Worm (Caenorhabditis elegans): ENCODE data around the gene ZK262.2.
A peak's percentile ranks its signal among the peaks of the same experiment; 100 is the strongest.

The ZK262.2 gene

DNA sequence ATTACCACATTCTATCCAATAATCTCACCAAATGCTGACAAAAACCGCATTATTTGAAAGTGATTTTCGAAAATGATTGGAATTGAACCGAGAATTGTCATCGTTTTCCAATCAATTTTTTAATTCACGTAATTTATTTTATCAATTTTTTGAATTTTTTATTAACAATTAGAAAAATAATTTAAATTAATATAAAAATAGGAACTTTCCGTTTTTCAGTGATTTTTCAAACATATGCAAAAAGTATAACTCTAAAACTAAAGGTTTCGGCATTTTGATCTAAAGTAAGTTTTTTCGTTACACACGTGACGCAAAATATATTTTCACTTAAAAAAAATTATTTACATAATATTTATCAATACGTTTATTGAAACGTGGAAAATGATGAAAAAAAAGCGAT, 18.6 kb downstream of the ZK262.2 start, which contains the start of gene Y51A2B.6:
Gene Y51A2B.6 (minus strand): TSS at position 101 of the 400 bp plus-strand sequence.
- TF ChIP-seq lin-15B (tag; optimal IDR thresholded peaks at IDR 0.05) (no peak), Y48G9A.11 (GFP tag; IDR thresholded peaks at IDR 0.05) (no peak), nhr-10 (tag; optimal IDR thresholded peaks at IDR 0.05) (no peak)

DNA sequence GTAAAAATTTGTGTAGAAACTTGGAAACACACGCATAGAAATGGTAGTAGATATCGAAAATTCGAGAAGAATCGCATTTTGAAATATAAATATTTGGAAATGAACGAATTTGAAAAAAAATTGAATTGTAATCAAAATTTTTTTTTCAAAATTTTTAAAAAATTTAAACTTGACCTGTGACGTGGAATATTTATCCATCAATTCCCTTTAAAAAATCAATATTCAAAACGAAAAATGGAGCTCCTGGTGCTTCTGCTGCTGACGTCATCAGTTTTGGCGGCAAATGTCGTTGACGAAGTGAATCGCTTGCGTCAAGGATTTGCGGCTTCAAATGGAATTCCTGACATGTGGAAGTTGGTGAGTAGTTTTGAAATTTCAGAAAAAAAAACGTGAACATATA, 23.7 kb downstream of the ZK262.2 start, which contains the start of the genes Y51A2B.4 and Y51A2B.5:
Gene Y51A2B.4 (minus strand): TSS at position 101 of the 400 bp plus-strand sequence.
Gene Y51A2B.5 (plus strand): TSS at position 232 of the 400 bp plus-strand sequence.
- no peak for TF ChIP-seq daf-12 (tag; optimal IDR thresholded peaks at IDR 0.05)
- TF ChIP-seq dpl-1 (GFP tag; optimal IDR thresholded peaks at IDR 0.05), result no peak
- no peak for TF ChIP-seq zip-2 (tag; optimal IDR thresholded peaks at IDR 0.05)
- TF ChIP-seq nhr-10 (tag; optimal IDR thresholded peaks at IDR 0.05), result no peak
- TF ChIP-seq tag-97 (GFP tag; IDR thresholded peaks at IDR 0.05), result no peak

- TF ChIP-seq egl-43 (GFP tag; IDR thresholded peaks at IDR 0.05) (no peak), unc-62 (GFP tag; optimal IDR thresholded peaks at IDR 0.05 in 1 of 2) (peak in 1 of 2 experiments; percentile 9), unc-62 (tag; optimal IDR thresholded peaks at IDR 0.05) (no peak)
These were observed 30.2 kb downstream of the ZK262.2 start, which contains the start of gene nhr-288 for ce11 chrV:18382590-18382989. Gene nhr-288 (minus strand): TSS chrV:18382690.

DNA sequence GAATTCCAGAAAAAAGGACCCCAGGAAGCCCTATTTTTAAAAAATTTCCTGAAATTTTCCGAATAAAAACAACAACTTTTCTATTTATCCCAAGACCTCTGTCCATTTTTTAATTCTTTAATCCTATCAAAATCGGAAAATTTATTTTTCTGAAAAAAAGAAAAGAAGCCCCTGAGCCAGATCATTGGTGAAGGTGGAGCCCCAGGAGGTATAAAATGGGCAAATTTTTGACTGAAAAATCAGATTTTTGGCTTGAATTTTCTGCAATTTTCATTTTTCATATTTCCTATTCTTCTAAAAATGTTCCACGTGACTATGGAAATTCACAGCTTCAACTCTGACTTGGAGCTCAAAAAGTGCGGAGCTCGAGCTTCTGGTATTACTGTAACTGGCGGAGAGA, 34.0 kb downstream of the ZK262.2 start, which contains the start of gene Y51A2B.8:
Gene Y51A2B.8 (plus strand): TSS at position 301 of the 400 bp plus-strand sequence.
- TF ChIP-seq hlh-30 (tag; optimal IDR thresholded peaks at IDR 0.05; ENCODE audit: insufficient read depth), result no peak
- no peak for TF ChIP-seq mes-2 (tag; optimal IDR thresholded peaks at IDR 0.05; ENCODE audit: poor library complexity, severe bottlenecking)
- TF ChIP-seq sdz-12 (GFP tag; optimal IDR thresholded peaks at IDR 0.05), result no peak
- no peak for TF ChIP-seq daf-12 (tag; optimal IDR thresholded peaks at IDR 0.05)
- no peak for TF ChIP-seq fos-1 (tag; optimal IDR thresholded peaks at IDR 0.05)
- no peak for TF ChIP-seq lin-13 (GFP tag; optimal IDR thresholded peaks at IDR 0.05)
- TF ChIP-seq Y48G9A.11 (GFP tag; IDR thresholded peaks at IDR 0.05), result no peak
- TF ChIP-seq nhr-77 (tag; optimal IDR thresholded peaks at IDR 0.05), result no peak
- TF ChIP-seq cey-2 (tag; optimal IDR thresholded peaks at IDR 0.05; ENCODE audit: borderline replicate concordance, insufficient read depth), result no peak
- TF ChIP-seq lin-29 (GFP tag; IDR thresholded peaks at IDR 0.05), result no peak
- no peak for TF ChIP-seq ceh-32 (tag; optimal IDR thresholded peaks at IDR 0.05; ENCODE audit: poor library complexity)
- no peak for TF ChIP-seq fkh-10 (GFP tag; optimal IDR thresholded peaks at IDR 0.05)
- no peak for TF ChIP-seq lin-39 (tag; optimal IDR thresholded peaks at IDR 0.05)

DNA sequence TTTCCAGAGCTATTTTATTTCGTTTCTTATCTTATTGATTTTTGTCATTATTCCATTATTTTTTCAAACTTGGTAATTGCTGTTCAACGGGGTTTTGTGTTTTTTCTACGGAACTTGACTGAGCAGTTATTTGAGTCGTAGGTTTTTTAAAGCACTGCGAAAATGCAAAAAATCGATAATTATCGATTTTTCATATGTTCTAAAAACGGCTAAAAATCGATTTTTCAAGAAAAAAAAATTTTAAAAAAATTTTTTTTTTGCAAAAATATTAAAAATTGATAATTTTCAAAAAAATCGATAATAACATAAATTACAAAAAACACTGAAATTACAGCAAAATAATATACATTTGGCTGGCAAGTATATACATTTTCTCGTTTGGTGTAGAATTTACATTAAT, 37.2 kb downstream of the ZK262.2 start:
- peak; percentile 78 for TF ChIP-seq ceh-28 (tag; optimal IDR thresholded peaks at IDR 0.05)
- TF ChIP-seq sdz-12 (GFP tag; optimal IDR thresholded peaks at IDR 0.05), result no peak
- TF ChIP-seq F26F4.8 (GFP tag; conservative IDR thresholded peaks at IDR 0.05), result no peak

DNA sequence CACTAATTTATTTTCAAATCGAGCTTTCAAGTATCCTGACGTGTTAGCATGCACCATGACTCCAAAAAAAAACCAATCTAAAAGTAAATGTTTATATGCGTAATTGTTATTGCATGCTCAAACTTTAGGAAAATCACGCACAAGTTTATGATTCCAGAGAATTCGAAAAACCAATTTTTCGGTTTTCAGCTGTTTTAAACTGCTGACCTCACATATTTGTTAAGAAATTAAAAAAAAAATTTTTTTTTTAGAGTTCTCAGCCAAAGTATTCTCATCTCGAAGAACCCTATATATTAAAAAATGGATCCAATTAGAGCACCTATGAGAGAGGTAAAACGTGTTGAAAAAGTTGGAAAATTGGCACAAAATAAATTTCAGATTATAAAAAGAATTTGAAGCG, 38.6 kb downstream of the ZK262.2 start, which contains the start of gene Y51A2B.2:
Gene Y51A2B.2 (plus strand): TSS at position 301 of the 400 bp plus-strand sequence.
- no peak for TF ChIP-seq mep-1 (tag; optimal IDR thresholded peaks at IDR 0.05)
- no peak for TF ChIP-seq daf-12 (tag; optimal IDR thresholded peaks at IDR 0.05)
- no peak for TF ChIP-seq ces-1 (GFP tag; optimal IDR thresholded peaks at IDR 0.05)
- TF ChIP-seq dve-1 (tag; optimal IDR thresholded peaks at IDR 0.05; ENCODE audit: insufficient read depth), result no peak
- TF ChIP-seq ceh-82 (tag; optimal IDR thresholded peaks at IDR 0.05), result no peak
- no peak for TF ChIP-seq daf-16 (GFP tag; optimal IDR thresholded peaks at IDR 0.05)
- no peak for TF ChIP-seq daf-16 (tag; optimal IDR thresholded peaks at IDR 0.05)
- TF ChIP-seq snpc-1.2 (GFP tag; IDR thresholded peaks at IDR 0.05), result no peak
- no peak for TF ChIP-seq nhr-42 (GFP tag; IDR thresholded peaks at IDR 0.05)
- no peak for TF ChIP-seq mxl-3 (GFP tag; optimal IDR thresholded peaks at IDR 0.05)
- no peak for TF ChIP-seq sdz-12 (GFP tag; optimal IDR thresholded peaks at IDR 0.05)
- no peak for TF ChIP-seq tag-97 (GFP tag; IDR thresholded peaks at IDR 0.05)
- TF ChIP-seq lin-29 (GFP tag; IDR thresholded peaks at IDR 0.05), result no peak
- no peak for TF ChIP-seq zfp-2 (tag; optimal IDR thresholded peaks at IDR 0.05)
- no peak for TF ChIP-seq nhr-25 (tag; optimal IDR thresholded peaks at IDR 0.05; ENCODE audit: borderline replicate concordance, insufficient read depth)
- no peak for TF ChIP-seq madf-5 (GFP tag; IDR thresholded peaks at IDR 0.05)
- no peak for TF ChIP-seq nhr-77 (tag; optimal IDR thresholded peaks at IDR 0.05)
- TF ChIP-seq unc-39 (tag; optimal IDR thresholded peaks at IDR 0.05), result no peak
- no peak for TF ChIP-seq ceh-44 (GFP tag; IDR thresholded peaks at IDR 0.05)
